Fruit fly (Drosophila melanogaster) whole organism, embryonic: ENCODE data around the gene Vps8.

ENCODE experiments used
- ATbp ChIP-seq: fragments of 200-800 bp; sonication (Bioruptor generic); optimal IDR thresholded peaks from 2 replicates; lab custom pipeline; 2017; ENCODE audit warnings: missing biosample characterization, mild to moderate bottlenecking, missing genetic modification characterization, missing genetic modification reagents
- B-H2 ChIP-seq: fragments of 200-800 bp; sonication (Bioruptor generic); optimal IDR thresholded peaks from 2 replicates; lab custom pipeline; 2018; ENCODE audit warnings: missing biosample characterization, mild to moderate bottlenecking, missing genetic modification characterization
- CG10462 ChIP-seq: fragments of 200-800 bp; sonication (Bioruptor generic); optimal IDR thresholded peaks from 2 replicates; lab custom pipeline; 2016; ENCODE audit warnings: missing biosample characterization, missing genetic modification characterization
- CG11398 ChIP-seq: fragments of 200-800 bp; sonication (Bioruptor generic); optimal IDR thresholded peaks from 2 replicates; lab custom pipeline; 2016; ENCODE audit warnings: missing biosample characterization, missing genetic modification characterization
- CG12769 ChIP-seq: fragments of 200-800 bp; sonication (Bioruptor generic); optimal IDR thresholded peaks from 2 replicates; lab custom pipeline; 2019; ENCODE audit warnings: missing biosample characterization, mild to moderate bottlenecking, missing genetic modification characterization, moderate library complexity
- CG15479 ChIP-seq: fragments of 200-800 bp; sonication (Bioruptor generic); optimal IDR thresholded peaks from 3 replicates; lab custom pipeline; 2019; ENCODE audit warnings: missing biosample characterization, mild to moderate bottlenecking, missing genetic modification characterization, moderate library complexity
- CG16813 ChIP-seq: fragments of 200-800 bp; sonication (Bioruptor generic); IDR thresholded peaks from 3 replicates; pipeline ENCODE4 v1.3.6; 2022; ENCODE audit warnings: missing biosample characterization, missing genetic modification characterization; ENCODE audit not compliant: partially characterized antibody
- CG17361 ChIP-seq: fragments of 200-800 bp; sonication (Bioruptor generic); IDR thresholded peaks from 3 replicates; pipeline ENCODE4 v1.3.6; 2022; ENCODE audit warnings: missing biosample characterization, missing genetic modification characterization
- CG18619 ChIP-seq: fragments of 200-800 bp; sonication (Bioruptor generic); optimal IDR thresholded peaks from 3 replicates; lab custom pipeline; 2017; ENCODE audit warnings: missing biosample characterization, mild to moderate bottlenecking, missing genetic modification characterization
- CG2678 ChIP-seq: fragments of 200-800 bp; sonication (Bioruptor generic); optimal IDR thresholded peaks from 3 replicates; lab custom pipeline; 2019; ENCODE audit warnings: missing biosample characterization, mild to moderate bottlenecking, missing genetic modification characterization, moderate library complexity
- CG32772 ChIP-seq: fragments of 200-800 bp; sonication (Bioruptor generic); IDR thresholded peaks from 2 replicates; pipeline ENCODE4 v1.3.6; 2022; ENCODE audit warnings: missing biosample characterization, missing genetic modification characterization
- CG3281 ChIP-seq: fragments of 200-800 bp; sonication (Bioruptor generic); optimal IDR thresholded peaks from 3 replicates; lab custom pipeline; 2017; ENCODE audit warnings: missing biosample characterization, mild to moderate bottlenecking, missing genetic modification characterization
- CG34422 ChIP-seq: fragments of 200-800 bp; sonication (Bioruptor generic); IDR thresholded peaks from 3 replicates; pipeline ENCODE4 v1.3.6; 2022; ENCODE audit warnings: missing biosample characterization, missing genetic modification characterization
- CG3726 ChIP-seq: fragments of 200-800 bp; sonication (Bioruptor generic); IDR thresholded peaks from 3 replicates; pipeline ENCODE4, ENCODE4 v1.3.6; 2022; ENCODE audit warnings: missing biosample characterization, missing genetic modification characterization
- CG42726 ChIP-seq: fragments of 200-800 bp; sonication (Bioruptor generic); IDR thresholded peaks from 2 replicates; pipeline ENCODE4 v1.3.6; 2022; ENCODE audit warnings: missing biosample characterization, missing genetic modification characterization; ENCODE audit not compliant: partially characterized antibody
- CG4328 ChIP-seq: fragments of 200-800 bp; sonication (Bioruptor generic); optimal IDR thresholded peaks from 3 replicates; lab custom pipeline; 2017; ENCODE audit warnings: missing biosample characterization, missing genetic modification reagents, missing genetic modification characterization
- CG43689 ChIP-seq: fragments of 200-800 bp; sonication (Bioruptor generic); IDR thresholded peaks from 2 replicates; pipeline ENCODE4 v1.3.6; 2022; ENCODE audit warnings: missing biosample characterization, missing genetic modification characterization
- CG6254 ChIP-seq: fragments of 200-800 bp; sonication (Bioruptor generic); optimal IDR thresholded peaks from 3 replicates; lab custom pipeline; 2017; ENCODE audit warnings: mild to moderate bottlenecking, missing biosample characterization, missing genetic modification reagents, missing genetic modification characterization
- CG7357 ChIP-seq: fragments of 200-800 bp; sonication (Bioruptor generic); IDR thresholded peaks from 3 replicates; pipeline ENCODE4 v1.3.6; 2022; ENCODE audit warnings: missing biosample characterization, missing genetic modification characterization
- CG7786 ChIP-seq: fragments of 200-800 bp; sonication (Bioruptor generic); optimal IDR thresholded peaks from 2 replicates; lab custom pipeline; 2016; ENCODE audit warnings: missing biosample characterization, missing genetic modification characterization
- CG8089 ChIP-seq: fragments of 200-800 bp; sonication (Bioruptor generic); optimal IDR thresholded peaks from 3 replicates; lab custom pipeline; 2016; ENCODE audit warnings: missing biosample characterization, missing genetic modification characterization
- D ChIP-seq, 2 experiments: fragments of 200-800 bp in 1 of 2; fragments of >200 bp in 1 of 2; sonication (Bioruptor generic) in 1 of 2; optimal IDR thresholded peaks; 2 replicates in 1 of 2; 3 replicates in 1 of 2; lab custom pipeline; 2017; ENCODE audit warnings: mild to moderate bottlenecking in 1 of 2, missing biosample characterization in 1 of 2, missing genetic modification characterization in 1 of 2, missing genetic modification reagents in 1 of 2
- Dfd ChIP-seq, 2 experiments: fragments of >200 bp; optimal IDR thresholded peaks; 2 replicates each; lab custom pipeline; 2017; ENCODE audit warnings: missing biosample characterization in 2 of 2, missing genetic modification characterization in 2 of 2
- Doc3 ChIP-seq: fragments of 200-800 bp; sonication (Bioruptor generic); IDR thresholded peaks from 3 replicates; pipeline ENCODE4 v1.3.6; 2022; ENCODE audit warnings: missing biosample characterization, missing genetic modification characterization; ENCODE audit not compliant: partially characterized antibody
- Eip74EF ChIP-seq, 2 experiments: fragments of 200-800 bp in 1 of 2; fragments of >200 bp in 1 of 2; sonication (Bioruptor generic) in 1 of 2; optimal IDR thresholded peaks; 2 replicates each; lab custom pipeline; 2017 to 2019; ENCODE audit warnings: missing biosample characterization in 2 of 2, missing genetic modification characterization in 2 of 2, mild to moderate bottlenecking in 1 of 2, moderate library complexity in 1 of 2
- H15 ChIP-seq: fragments of 200-800 bp; sonication (Bioruptor generic); IDR thresholded peaks from 3 replicates; pipeline ENCODE4 v1.3.6; 2022; ENCODE audit warnings: missing biosample characterization, missing genetic modification characterization
- HHEX ChIP-seq: fragments of 200-800 bp; sonication (Bioruptor generic); optimal IDR thresholded peaks from 3 replicates; lab custom pipeline; 2017; ENCODE audit warnings: missing biosample characterization, mild to moderate bottlenecking, missing genetic modification characterization, missing genetic modification reagents
- Mad ChIP-seq: fragments of 200-800 bp; sonication (Bioruptor generic); optimal IDR thresholded peaks from 2 replicates; lab custom pipeline; 2016; ENCODE audit warnings: missing biosample characterization, missing genetic modification characterization
- Optix ChIP-seq: fragments of 200-800 bp; sonication (Bioruptor generic); IDR thresholded peaks from 3 replicates; pipeline ENCODE4 v1.3.6; 2022; ENCODE audit warnings: missing biosample characterization, missing genetic modification characterization
- Taf1 ChIP-seq: fragments of 200-800 bp; sonication (Bioruptor generic); IDR thresholded peaks from 2 replicates; pipeline ENCODE4 v1.3.6; 2022; ENCODE audit warnings: missing biosample characterization, missing genetic modification characterization
- Xbp1 ChIP-seq: fragments of 200-800 bp; sonication (Bioruptor generic); optimal IDR thresholded peaks from 3 replicates; lab custom pipeline; 2016; ENCODE audit warnings: missing biosample characterization, mild to moderate bottlenecking, missing genetic modification characterization
- ash1 ChIP-seq: fragments of 200-800 bp; sonication (Bioruptor generic); optimal IDR thresholded peaks from 2 replicates; lab custom pipeline; 2018; ENCODE audit warnings: missing biosample characterization, mild to moderate bottlenecking, missing genetic modification characterization
- cato ChIP-seq: fragments of 200-800 bp; sonication (Bioruptor generic); optimal IDR thresholded peaks from 2 replicates; lab custom pipeline; 2016; ENCODE audit warnings: missing biosample characterization, missing genetic modification characterization, borderline replicate concordance
- caup ChIP-seq: fragments of 200-800 bp; sonication (Bioruptor generic); optimal IDR thresholded peaks from 3 replicates; lab custom pipeline; 2017; ENCODE audit warnings: missing biosample characterization, mild to moderate bottlenecking, missing genetic modification characterization, moderate library complexity; ENCODE audit not compliant: severe bottlenecking
- chm ChIP-seq: fragments of 200-800 bp; sonication (Bioruptor generic); IDR thresholded peaks from 2 replicates; pipeline ENCODE4 v1.3.6; 2022; ENCODE audit warnings: missing biosample characterization, missing genetic modification characterization
- croc ChIP-seq: fragments of 200-800 bp; sonication (Bioruptor generic); conservative IDR thresholded peaks from 3 replicates; pipeline ENCODE4 v1.3.6; 2022; ENCODE audit warnings: missing biosample characterization, missing genetic modification characterization
- exex ChIP-seq: fragments of 200-800 bp; sonication (Bioruptor generic); optimal IDR thresholded peaks from 4 replicates; lab custom pipeline; 2018; ENCODE audit warnings: missing biosample characterization, mild to moderate bottlenecking, missing genetic modification characterization, moderate library complexity
- fd102C ChIP-seq: fragments of 200-800 bp; sonication (Bioruptor generic); optimal IDR thresholded peaks from 2 replicates; lab custom pipeline; 2018; ENCODE audit warnings: missing biosample characterization, mild to moderate bottlenecking, missing genetic modification characterization, moderate library complexity
- gcm2 ChIP-seq: fragments of 200-800 bp; sonication (Bioruptor generic); optimal IDR thresholded peaks from 2 replicates; lab custom pipeline; 2016; ENCODE audit warnings: missing biosample characterization, missing genetic modification characterization
- gem ChIP-seq: fragments of 200-800 bp; sonication (Bioruptor generic); optimal IDR thresholded peaks from 2 replicates; lab custom pipeline; 2019; ENCODE audit warnings: missing biosample characterization, mild to moderate bottlenecking, missing genetic modification characterization, moderate library complexity
- grau ChIP-seq: fragments of 200-800 bp; optimal IDR thresholded peaks from 3 replicates; lab custom pipeline; 2019; ENCODE audit warnings: missing biosample characterization, mild to moderate bottlenecking, missing genetic modification characterization, moderate library complexity
- hth ChIP-seq: fragments of >200 bp; optimal IDR thresholded peaks from 2 replicates; lab custom pipeline; 2017; ENCODE audit warnings: inconsistent platforms
- klu ChIP-seq: fragments of 200-800 bp; sonication (Bioruptor generic); IDR thresholded peaks from 2 replicates; pipeline ENCODE4 v1.3.6; 2022; ENCODE audit warnings: missing biosample characterization, missing genetic modification characterization
- oc ChIP-seq: fragments of 200-800 bp; sonication (Bioruptor generic); optimal IDR thresholded peaks from 2 replicates; lab custom pipeline; 2018; ENCODE audit warnings: missing biosample characterization, mild to moderate bottlenecking, missing genetic modification characterization, moderate library complexity
- peb ChIP-seq: fragments of 200-800 bp; sonication (Bioruptor generic); IDR thresholded peaks from 2 replicates; pipeline ENCODE4 v1.3.6; 2022; ENCODE audit warnings: missing biosample characterization, missing genetic modification characterization
- pum ChIP-seq: fragments of 200-800 bp; sonication (Bioruptor generic); optimal IDR thresholded peaks from 2 replicates; lab custom pipeline; 2016; ENCODE audit warnings: missing biosample characterization, missing genetic modification characterization
- rib ChIP-seq: fragments of 200-800 bp; sonication (Bioruptor generic); IDR thresholded peaks from 2 replicates; pipeline ENCODE4 v1.3.6; 2022; ENCODE audit warnings: missing biosample characterization, missing genetic modification characterization
- sens ChIP-seq: fragments of 200-800 bp; sonication (Bioruptor generic); peaks from one replicate; lab custom pipeline; 2016; ENCODE audit warnings: missing biosample characterization, missing genetic modification characterization
- twi ChIP-seq: fragments of 200-800 bp; optimal IDR thresholded peaks from 2 replicates; lab custom pipeline; 2019; ENCODE audit warnings: missing biosample characterization, mild to moderate bottlenecking, missing genetic modification characterization, moderate library complexity
- wek ChIP-seq: fragments of 200-800 bp; sonication (Bioruptor generic); optimal IDR thresholded peaks from 3 replicates; lab custom pipeline; 2018; ENCODE audit warnings: missing biosample characterization, mild to moderate bottlenecking, missing genetic modification characterization, moderate library complexity

Vps8 gene

DNA sequence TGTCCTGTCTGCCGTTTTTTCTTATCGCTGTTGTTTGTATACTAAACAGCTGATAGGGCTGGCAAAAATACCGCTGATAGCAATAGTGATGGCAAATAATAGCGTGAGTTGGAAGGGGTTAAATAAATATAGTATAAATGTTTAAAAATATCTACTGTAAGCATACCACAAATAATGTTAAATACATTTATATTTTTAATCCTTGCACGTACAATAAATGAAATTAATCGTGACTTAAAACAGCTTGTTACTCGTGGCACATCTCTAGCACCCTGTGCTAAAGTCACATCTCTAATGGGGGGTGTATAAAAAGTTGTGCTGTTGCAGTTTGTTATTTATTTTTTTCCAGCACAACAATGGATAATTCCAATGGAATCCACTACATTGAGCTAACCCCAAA lies 6.7 kb downstream of the Vps8 start, which contains the start of the genes CG10147 and Bulli (continued):
- TF ChIP-seq CG3281 (GFP tag; lab: Kevin White, UChicago) = peak; percentile 95
- TF ChIP-seq oc (tag; lab: Kevin White, UChicago) = peak; percentile 96
- peak; percentile 96 for TF ChIP-seq Doc3 (GFP tag; lab: Robert Waterston, UW)
- TF ChIP-seq CG32772 = peak; percentile 99
- TF ChIP-seq H15 (GFP tag; lab: Robert Waterston, UW) = peak; percentile 98
- TF ChIP-seq CG10462 = peak; percentile 95
- peak; percentile 93 for TF ChIP-seq CG7357 (GFP tag; lab: Robert Waterston, UW)
- peak; percentile 98 for TF ChIP-seq gem
- peak; percentile 84 for TF ChIP-seq ATbp (GFP tag; lab: Kevin White, UChicago)
- peak; percentile 97 for TF ChIP-seq peb
- TF ChIP-seq HHEX (GFP tag; lab: Kevin White, UChicago) = peak; percentile 94
- peak; percentile 96 for TF ChIP-seq Taf1
- peak; percentile 96 for TF ChIP-seq CG2678 (tag; lab: Kevin White, UChicago)
- peak; percentile 99 for TF ChIP-seq Xbp1 (GFP tag; lab: Kevin White, UChicago)
- TF ChIP-seq CG11398 (GFP tag; lab: Kevin White, UChicago) = peak; percentile 69
- peak; percentile 37 for TF ChIP-seq CG15479
- peak; percentile 98 for TF ChIP-seq klu
- TF ChIP-seq twi = peak; percentile 95
- TF ChIP-seq grau = peak; percentile 97
- peak; percentile 97 for TF ChIP-seq croc (GFP tag; lab: Robert Waterston, UW)
- peak; percentile 95 for TF ChIP-seq cato
- peak; percentile 94 for TF ChIP-seq rib (GFP tag; lab: Robert Waterston, UW)
- peak; percentile 98 for TF ChIP-seq chm (GFP tag; lab: Robert Waterston, UW)
- peak; percentile 93 for TF ChIP-seq CG3726
- TF ChIP-seq CG43689 (GFP tag; lab: Robert Waterston, UW) = peak; percentile 94
- peak; percentile 96 for TF ChIP-seq Optix (GFP tag; lab: Robert Waterston, UW)
- TF ChIP-seq caup (GFP tag; lab: Kevin White, UChicago) = peak; percentile 96
- peak; percentile 92 for TF ChIP-seq CG4328 (GFP tag; lab: Kevin White, UChicago)
- TF ChIP-seq Mad = peak; percentile 97
- peak; percentile 97 for TF ChIP-seq CG16813 (GFP tag; lab: Robert Waterston, UW)
- peak; percentile 91 for TF ChIP-seq CG6254 (GFP tag; lab: Kevin White, UChicago)
- TF ChIP-seq CG12769 (tag; lab: Kevin White, UChicago) = peak; percentile 98
- TF ChIP-seq CG7786 (GFP tag; lab: Kevin White, UChicago) = peak; percentile 92
- TF ChIP-seq Eip74EF (GFP tag; optimal IDR thresholded peaks at IDR 0.05; lab: Kevin White, UChicago) = peak in 1 of 2 experiments; percentile 83
- peak; percentile 85 for TF ChIP-seq fd102C (GFP tag; lab: Kevin White, UChicago)
- peak; percentile 96 for TF ChIP-seq CG18619 (GFP tag; lab: Kevin White, UChicago)
- peak; percentile 92 for TF ChIP-seq pum (GFP tag; lab: Kevin White, UChicago)
- TF ChIP-seq D (optimal IDR thresholded peaks at IDR 0.05; lab: Kevin White, UChicago) = no peak
- peak; percentile 95 for TF ChIP-seq D (GFP tag; optimal IDR thresholded peaks at IDR 0.05; lab: Kevin White, UChicago)
- peak; percentile 91 for TF ChIP-seq gcm2 (GFP tag; lab: Kevin White, UChicago)
- TF ChIP-seq CG42726 (GFP tag; lab: Robert Waterston, UW) = peak; percentile 69
- peak; percentile 99 for TF ChIP-seq CG34422 (GFP tag; lab: Robert Waterston, UW)
- peak; percentile 80 for TF ChIP-seq ash1 (GFP tag; lab: Kevin White, UChicago)
- TF ChIP-seq CG8089 (GFP tag; lab: Kevin White, UChicago) = peak; percentile 86
- TF ChIP-seq CG17361 = peak; percentile 99
- peak; percentile 34 for TF ChIP-seq wek (GFP tag; lab: Kevin White, UChicago)
- no peak for TF ChIP-seq hth
- TF ChIP-seq B-H2 (GFP tag; lab: Kevin White, UChicago) = peak; percentile 98
- no peak for TF ChIP-seq Dfd (GFP tag; optimal IDR thresholded peaks at IDR 0.05; lab: Kevin White, UChicago)
- TF ChIP-seq sens = peak; percentile 99
- TF ChIP-seq exex (tag; lab: Kevin White, UChicago) = peak; percentile 79
